Worm (Caenorhabditis elegans): ENCODE data around the gene F41E7.9.

DNA sequence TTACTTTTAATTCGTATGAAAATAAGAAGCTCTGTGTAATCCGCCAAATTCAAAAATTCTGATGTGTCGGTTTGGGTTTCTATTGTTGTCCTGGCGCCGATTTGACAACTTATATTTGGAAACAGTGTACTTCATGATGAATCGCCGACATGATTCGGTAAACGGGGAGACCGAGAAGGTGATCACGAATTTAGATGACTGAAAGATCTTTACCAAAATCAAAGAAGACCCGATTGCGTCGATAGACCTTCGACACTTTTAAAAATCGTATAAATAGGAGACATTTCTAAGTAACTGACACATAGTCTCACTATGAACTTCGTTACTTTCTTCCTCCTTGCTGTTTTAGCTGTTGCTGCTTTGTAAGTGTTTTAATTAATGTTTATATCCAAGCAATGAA is 13.4 kb downstream of the F41E7.9 start, which contains the start of gene fip-5:
- no peak for TF ChIP-seq ceh-18 (tag; optimal IDR thresholded peaks at IDR 0.05)
- TF ChIP-seq npax-4 (tag; optimal IDR thresholded peaks at IDR 0.05) = no peak
- TF ChIP-seq hlh-8 (tag; optimal IDR thresholded peaks at IDR 0.05) = no peak
- no peak for TF ChIP-seq F13H6.1 (tag; optimal IDR thresholded peaks at IDR 0.05)
- no peak for TF ChIP-seq ets-4 (tag; optimal IDR thresholded peaks at IDR 0.05)
- no peak for TF ChIP-seq ref-2 (tag; optimal IDR thresholded peaks at IDR 0.05)
- no peak for TF ChIP-seq ceh-45 (GFP tag; IDR thresholded peaks at IDR 0.05)
- TF ChIP-seq pha-4 (tag; optimal IDR thresholded peaks at IDR 0.05) = no peak
- TF ChIP-seq ama-1 (optimal IDR thresholded peaks at IDR 0.05) = no peak
